Worm (Caenorhabditis elegans) whole organism, late embryonic: Measurements from ENCODE around the gene Y55F3AM.21.
A peak's percentile ranks its signal among the peaks of the same experiment; 100 is the strongest.
"Not testable (repeated sequence)": the region's sequence is repeated elsewhere in the genome, so short reads cannot be mapped to it uniquely, and the experiment has no call there.

Experiments used
- C08G9.2 ChIP-seq: sonication (generic microtip); optimal IDR thresholded peaks from 2 replicates; lab custom pipeline; 2016; ENCODE audit warnings: mild to moderate bottlenecking, missing genetic modification characterization, moderate library complexity, missing compliant biosample characterization
- F13H6.1 ChIP-seq: sonication (generic microtip); optimal IDR thresholded peaks from 2 replicates; lab custom pipeline; 2016; ENCODE audit warnings: missing genetic modification characterization, missing compliant biosample characterization
- K09A11.1 ChIP-seq: sonication (generic microtip); optimal IDR thresholded peaks from 2 replicates; lab custom pipeline; 2017; ENCODE audit warnings: antibody characterized with exemption, mild to moderate bottlenecking, missing genetic modification characterization, missing compliant biosample characterization; ENCODE audit not compliant: insufficient read depth
- T23F11.4 ChIP-seq: fragments of 200-800 bp; sonication (Bioruptor generic); optimal IDR thresholded peaks from 2 replicates; lab custom pipeline; 2018; ENCODE audit warnings: mild to moderate bottlenecking, missing genetic modification characterization, missing compliant biosample characterization
- Y22D7AL.16 ChIP-seq: sonication (generic microtip); optimal IDR thresholded peaks from 2 replicates; lab custom pipeline; 2016; ENCODE audit warnings: missing genetic modification characterization, missing compliant biosample characterization
- ama-1 ChIP-seq: fragments of 150-350 bp; optimal IDR thresholded peaks from 2 replicates; lab custom pipeline; 2014
- ceh-14 ChIP-seq: sonication (generic microtip); optimal IDR thresholded peaks from 2 replicates; lab custom pipeline; 2016; ENCODE audit warnings: missing genotype, missing genetic modification characterization, missing compliant biosample characterization
- ceh-18 ChIP-seq: sonication (generic microtip); optimal IDR thresholded peaks from 2 replicates; lab custom pipeline; 2016; ENCODE audit warnings: missing genetic modification characterization, missing compliant biosample characterization
- ceh-2 ChIP-seq: sonication (generic microtip); optimal IDR thresholded peaks from 2 replicates; lab custom pipeline; 2016; ENCODE audit warnings: missing genotype, missing genetic modification characterization, missing compliant biosample characterization
- ceh-22 ChIP-seq: sonication (generic microtip); optimal IDR thresholded peaks from 2 replicates; lab custom pipeline; 2017; ENCODE audit warnings: missing biosample characterization, missing genetic modification characterization
- ceh-24 ChIP-seq: sonication (generic microtip); optimal IDR thresholded peaks from 2 replicates; lab custom pipeline; 2016; ENCODE audit warnings: mild to moderate bottlenecking, missing genetic modification characterization, missing compliant biosample characterization
- ceh-31 ChIP-seq: sonication (generic microtip); optimal IDR thresholded peaks from 2 replicates; lab custom pipeline; 2016; ENCODE audit warnings: missing genetic modification characterization, missing compliant biosample characterization
- ceh-34 ChIP-seq: sonication (generic microtip); optimal IDR thresholded peaks from 2 replicates; lab custom pipeline; 2016; ENCODE audit warnings: mild to moderate bottlenecking, missing genetic modification characterization, missing compliant biosample characterization
- ceh-45 ChIP-seq: fragments of 200-800 bp; sonication (Bioruptor generic); IDR thresholded peaks from 2 replicates; pipeline ENCODE4 v1.3.6; 2022; ENCODE audit warnings: missing genetic modification reagents, missing genetic modification characterization, missing compliant biosample characterization
- ceh-48 ChIP-seq: sonication (generic microtip); optimal IDR thresholded peaks from 2 replicates; lab custom pipeline; 2016; ENCODE audit warnings: missing genetic modification characterization, inconsistent platforms, missing compliant biosample characterization
- ceh-9 ChIP-seq: sonication (generic microtip); optimal IDR thresholded peaks from 2 replicates; lab custom pipeline; 2016; ENCODE audit warnings: mild to moderate bottlenecking, missing genetic modification characterization, inconsistent platforms, missing compliant biosample characterization
- dmd-4 ChIP-seq: sonication (generic microtip); optimal IDR thresholded peaks from 2 replicates; lab custom pipeline; 2016; ENCODE audit warnings: borderline replicate concordance, missing genetic modification characterization, missing compliant biosample characterization
- dve-1 ChIP-seq: sonication (generic microtip); optimal IDR thresholded peaks from 2 replicates; lab custom pipeline; 2017; ENCODE audit warnings: antibody characterized with exemption, mild to moderate bottlenecking, missing genetic modification characterization, missing compliant biosample characterization
- elt-2 ChIP-seq: sonication (generic microtip); optimal IDR thresholded peaks from 2 replicates; lab custom pipeline; 2016; ENCODE audit warnings: missing genetic modification reagents, missing genetic modification characterization, missing compliant biosample characterization
- elt-4 ChIP-seq: sonication (generic microtip); optimal IDR thresholded peaks from 2 replicates; lab custom pipeline; 2016; ENCODE audit warnings: missing genetic modification characterization, missing compliant biosample characterization
- ets-4 ChIP-seq: sonication (generic microtip); optimal IDR thresholded peaks from 2 replicates; lab custom pipeline; 2016; ENCODE audit warnings: missing genetic modification characterization, missing compliant biosample characterization
- eyg-1 ChIP-seq: sonication (generic microtip); optimal IDR thresholded peaks from 2 replicates; lab custom pipeline; 2016; ENCODE audit warnings: missing genotype, missing genetic modification characterization, missing compliant biosample characterization
- fax-1 ChIP-seq: sonication (generic microtip); optimal IDR thresholded peaks from 2 replicates; lab custom pipeline; 2016; ENCODE audit warnings: missing genotype, missing genetic modification characterization, missing compliant biosample characterization
- fkh-10 ChIP-seq: fragments of 150-350 bp; optimal IDR thresholded peaks from 2 replicates; lab custom pipeline; 2014; ENCODE audit warnings: missing biosample characterization, missing genetic modification reagents, missing genetic modification characterization
- fkh-6 ChIP-seq: sonication (generic microtip); optimal IDR thresholded peaks from 2 replicates; lab custom pipeline; 2016; ENCODE audit warnings: missing genetic modification characterization, missing compliant biosample characterization
- hlh-15 ChIP-seq: sonication (generic microtip); optimal IDR thresholded peaks from 2 replicates; lab custom pipeline; 2016; ENCODE audit warnings: missing genetic modification characterization, missing compliant biosample characterization
- hlh-6 ChIP-seq: sonication (generic microtip); optimal IDR thresholded peaks from 2 replicates; lab custom pipeline; 2016; ENCODE audit warnings: missing genotype, missing genetic modification characterization, missing compliant biosample characterization
- lim-6 ChIP-seq: sonication (generic microtip); optimal IDR thresholded peaks from 2 replicates; lab custom pipeline; 2016; ENCODE audit warnings: missing genetic modification characterization, missing compliant biosample characterization
- mec-3 ChIP-seq: sonication (generic microtip); optimal IDR thresholded peaks from 2 replicates; lab custom pipeline; 2016; ENCODE audit warnings: borderline replicate concordance, missing genetic modification characterization, missing compliant biosample characterization
- nfya-1 ChIP-seq: sonication (generic microtip); optimal IDR thresholded peaks from 2 replicates; lab custom pipeline; 2017; ENCODE audit warnings: missing genetic modification characterization, mild to moderate bottlenecking, missing compliant biosample characterization, antibody characterized with exemption, moderate library complexity
- pag-3 ChIP-seq: sonication (generic microtip); optimal IDR thresholded peaks from 2 replicates; lab custom pipeline; 2016; ENCODE audit warnings: missing compliant biosample characterization, missing genetic modification characterization, borderline replicate concordance
- pat-9 ChIP-seq: fragments of 200-800 bp; sonication (Bioruptor generic); optimal IDR thresholded peaks from 2 replicates; lab custom pipeline; 2018; ENCODE audit warnings: mild to moderate bottlenecking, missing genetic modification characterization, moderate library complexity, missing compliant biosample characterization
- pha-2 ChIP-seq: sonication (generic microtip); optimal IDR thresholded peaks from 2 replicates; lab custom pipeline; 2017; ENCODE audit warnings: mild to moderate bottlenecking, missing genetic modification characterization, missing compliant biosample characterization
- pha-4 ChIP-seq: fragments of 150-350 bp; optimal IDR thresholded peaks from 2 replicates; lab custom pipeline; 2018; ENCODE audit warnings: missing biosample characterization, missing genetic modification reagents, missing genetic modification characterization
- pqm-1 ChIP-seq: sonication (generic microtip); optimal IDR thresholded peaks from 2 replicates; lab custom pipeline; 2016; ENCODE audit warnings: missing genetic modification characterization, missing compliant biosample characterization
- pros-1 ChIP-seq: fragments of 150-350 bp; optimal IDR thresholded peaks from 2 replicates; lab custom pipeline; 2014; ENCODE audit warnings: missing biosample characterization, missing genetic modification reagents, missing genetic modification characterization
- sox-2 ChIP-seq: fragments of 200-800 bp; sonication (Bioruptor generic); IDR thresholded peaks from 2 replicates; pipeline ENCODE4 v1.3.6; 2022; ENCODE audit warnings: missing genetic modification reagents, missing genetic modification characterization, missing compliant biosample characterization
- sox-4 ChIP-seq: sonication (generic microtip); optimal IDR thresholded peaks from 2 replicates; lab custom pipeline; 2017; ENCODE audit warnings: mild to moderate bottlenecking, missing genetic modification characterization, inconsistent platforms, missing compliant biosample characterization
- syd-9 ChIP-seq: sonication (generic microtip); optimal IDR thresholded peaks from 2 replicates; lab custom pipeline; 2016; ENCODE audit warnings: mild to moderate bottlenecking, missing genetic modification characterization, moderate library complexity, missing compliant biosample characterization
- tbx-2 ChIP-seq: sonication (generic microtip); optimal IDR thresholded peaks from 2 replicates; lab custom pipeline; 2016; ENCODE audit warnings: missing genetic modification characterization, missing compliant biosample characterization
- unc-3 ChIP-seq, 2 experiments: fragments of 200-800 bp in 1 of 2; sonication (Bioruptor generic) in 1 of 2; sonication (generic microtip) in 1 of 2; conservative IDR thresholded peaks in 1 of 2; optimal IDR thresholded peaks in 1 of 2; 2 replicates each; pipeline versions ENCODE4 v1.3.6 to Lab custom; 2016 to 2022; ENCODE audit warnings: missing compliant biosample characterization in 2 of 2, missing genetic modification characterization in 2 of 2, missing genetic modification reagents in 1 of 2
- unc-42 ChIP-seq: sonication (generic microtip); optimal IDR thresholded peaks from 2 replicates; lab custom pipeline; 2016; ENCODE audit warnings: missing genotype, missing genetic modification characterization, missing compliant biosample characterization
- zip-5 ChIP-seq: sonication (generic microtip); optimal IDR thresholded peaks from 2 replicates; lab custom pipeline; 2016; ENCODE audit warnings: missing genetic modification characterization, missing compliant biosample characterization

Y55F3AM.21 gene

ce11 chrIV:1051636-1052133, at the start of gene Y55F3AM.21:
TSS of gene Y55F3AM.21 (minus strand) at chrIV:1051686.
- TF ChIP-seq mec-3 (tag; lab: Kevin White, UChicago); ceh-2 (tag; lab: Kevin White, UChicago); ama-1: not testable (repeated sequence)

- TF ChIP-seq F13H6.1 (no peak), zip-5 (no peak), ceh-22 (tag; lab: Kevin White, UChicago) (no peak), pros-1 (tag; lab: Kevin White, UChicago) (no peak), fkh-10 (GFP tag; lab: Kevin White, UChicago) (no peak)
These were observed 45.7 kb upstream of the Y55F3AM.21 start, which contains the start of gene cox-18 for ce11 chrIV:1097153-1097552. TSS of gene cox-18 (plus strand) at chrIV:1097453.

- no peak for TF ChIP-seq ceh-34 (tag; lab: Kevin White, UChicago)
- TF ChIP-seq unc-3 (GFP tag; conservative IDR thresholded peaks at IDR 0.05; lab: Robert Waterston, UW) = no peak
- TF ChIP-seq unc-3 (tag; optimal IDR thresholded peaks at IDR 0.05; lab: Kevin White, UChicago) = no peak
- no peak for TF ChIP-seq elt-2 (tag; lab: Kevin White, UChicago)
- TF ChIP-seq fkh-10 (GFP tag; lab: Kevin White, UChicago) = no peak
These were observed 44.7 kb upstream of the Y55F3AM.21 start for ce11 chrIV:1096154-1096553.

ce11 chrIV:1093870-1094564, 42.5 kb upstream of the Y55F3AM.21 start, which contains the start of the genes cct-8 and Y55F3AR.2:
TSS of gene cct-8 (minus strand) at chrIV:1093920.
TSS of gene Y55F3AR.2 (plus strand) at chrIV:1094541.
- TF ChIP-seq eyg-1 (tag; lab: Kevin White, UChicago) = peak; percentile 33
- TF ChIP-seq mec-3 (tag; lab: Kevin White, UChicago) = no peak
- TF ChIP-seq nfya-1 = peak; percentile 97
- peak; percentile 80 for TF ChIP-seq ceh-18 (tag; lab: Kevin White, UChicago)
- TF ChIP-seq Y22D7AL.16 (tag; lab: Kevin White, UChicago) = no peak
- no peak for TF ChIP-seq ceh-24 (tag; lab: Kevin White, UChicago)
- peak; percentile 9 for TF ChIP-seq syd-9 (tag; lab: Kevin White, UChicago)
- TF ChIP-seq tbx-2 = peak; percentile 81
- TF ChIP-seq elt-4 (tag; lab: Kevin White, UChicago) = no peak
- no peak for TF ChIP-seq pag-3 (tag; lab: Kevin White, UChicago)
- TF ChIP-seq lim-6 (tag; lab: Kevin White, UChicago) = peak; percentile 16
- no peak for TF ChIP-seq F13H6.1
- TF ChIP-seq unc-42 = peak; percentile 80
- TF ChIP-seq ceh-9 = no peak
- TF ChIP-seq fkh-6 (tag; lab: Kevin White, UChicago) = no peak
- TF ChIP-seq ceh-22 (tag; lab: Kevin White, UChicago) = no peak
- TF ChIP-seq fax-1 (tag; lab: Kevin White, UChicago) = no peak
- TF ChIP-seq pha-2 (tag; lab: Kevin White, UChicago) = peak; percentile 46
- TF ChIP-seq ceh-48 (tag; lab: Kevin White, UChicago) = peak; percentile 31
- TF ChIP-seq ceh-45 (GFP tag; lab: Robert Waterston, UW) = no peak
- peak; percentile 76 for TF ChIP-seq ceh-31 (tag; lab: Kevin White, UChicago)
- peak; percentile 60 for TF ChIP-seq pat-9 (tag; lab: Kevin White, UChicago)
- TF ChIP-seq pqm-1 (tag; lab: Kevin White, UChicago) = no peak
- peak; percentile 64 for TF ChIP-seq ets-4
- TF ChIP-seq pha-4 (tag; lab: Kevin White, UChicago) = no peak
- TF ChIP-seq zip-5 = no peak
- TF ChIP-seq fkh-10 (GFP tag; lab: Kevin White, UChicago) = no peak
- TF ChIP-seq hlh-15 (tag; lab: Kevin White, UChicago) = no peak
- no peak for TF ChIP-seq K09A11.1 (tag; lab: Kevin White, UChicago)
- no peak for TF ChIP-seq hlh-6 (tag; lab: Kevin White, UChicago)
- peak; percentile 75 for TF ChIP-seq sox-2 (GFP tag; lab: Robert Waterston, UW)
- TF ChIP-seq sox-4 (tag; lab: Kevin White, UChicago) = no peak
- TF ChIP-seq dve-1 = peak; percentile 43
- peak; percentile 63 for TF ChIP-seq C08G9.2 (tag; lab: Kevin White, UChicago)
- TF ChIP-seq dmd-4 = no peak
- no peak for TF ChIP-seq pros-1 (tag; lab: Kevin White, UChicago)
- peak; percentile 83 for TF ChIP-seq ceh-14 (tag; lab: Kevin White, UChicago)
- TF ChIP-seq T23F11.4 (GFP tag; lab: Kevin White, UChicago) = peak; percentile 44
